Fruit fly (Drosophila melanogaster) whole organism, wandering third instar larva: ENCODE data around the gene CG17570.
A peak's percentile ranks its signal among the peaks of the same experiment; 100 is the strongest.

Source experiments
- Abd-B ChIP-seq: fragments of >200 bp; optimal IDR thresholded peaks from 2 replicates; lab custom pipeline; 2017; ENCODE audit warnings: missing biosample characterization, missing genetic modification characterization
- CrebA ChIP-seq: fragments of 200-800 bp; sonication (Bioruptor generic); optimal IDR thresholded peaks from 2 replicates; lab custom pipeline; 2016; ENCODE audit warnings: missing biosample characterization, mild to moderate bottlenecking, missing genetic modification characterization, borderline replicate concordance
- Dfd ChIP-seq: fragments of >200 bp; optimal IDR thresholded peaks from 2 replicates; lab custom pipeline; 2017; ENCODE audit warnings: missing biosample characterization, missing genetic modification characterization
- Dif ChIP-seq: fragments of 200-275, 200-300 bp; sonication (Bioruptor generic); optimal IDR thresholded peaks from 2 replicates; lab custom pipeline; 2018; ENCODE audit warnings: missing biosample characterization, missing genetic modification characterization; ENCODE audit not compliant: partially characterized antibody
- GATAd ChIP-seq: sonication (Bioruptor generic); optimal IDR thresholded peaks from 2 replicates; lab custom pipeline; 2016; ENCODE audit warnings: missing biosample characterization, missing genetic modification characterization
- Hnf4 ChIP-seq: fragments of 200-800 bp; sonication (Bioruptor generic); optimal IDR thresholded peaks from 2 replicates; lab custom pipeline; 2016; ENCODE audit warnings: missing biosample characterization, mild to moderate bottlenecking, missing genetic modification characterization
- Hr83 ChIP-seq: fragments of 200-300 bp; sonication (Bioruptor generic); optimal IDR thresholded peaks from 2 replicates; lab custom pipeline; 2016; ENCODE audit warnings: missing biosample characterization, mild to moderate bottlenecking, missing genetic modification characterization, moderate library complexity; ENCODE audit not compliant: poor library complexity, severe bottlenecking
- Jra ChIP-seq: sonication (Bioruptor generic); optimal IDR thresholded peaks from 2 replicates; lab custom pipeline; 2016; ENCODE audit warnings: missing biosample characterization, missing genetic modification characterization
- Mio ChIP-seq: sonication (Bioruptor generic); optimal IDR thresholded peaks from 2 replicates; lab custom pipeline; 2016; ENCODE audit warnings: missing biosample characterization, missing genetic modification characterization
- Myc ChIP-seq: fragments of >200 bp; optimal IDR thresholded peaks from 2 replicates; lab custom pipeline; 2017
- N ChIP-seq: fragments of >200 bp; optimal IDR thresholded peaks from 2 replicates; lab custom pipeline; 2018; ENCODE audit warnings: missing biosample characterization, missing external identifiers, missing genetic modification characterization
- Rel ChIP-seq, 2 experiments: fragments of 200-800 bp; sonication (Bioruptor generic) in 1 of 2; optimal IDR thresholded peaks; 2 replicates in 1 of 2; 3 replicates in 1 of 2; lab custom pipeline; 2016 to 2019; ENCODE audit warnings: mild to moderate bottlenecking in 2 of 2, missing biosample characterization in 2 of 2, missing genetic modification characterization in 2 of 2, moderate library complexity in 1 of 2
- Sp1 ChIP-seq: fragments of 200-800 bp; sonication (Bioruptor generic); optimal IDR thresholded peaks from 3 replicates; lab custom pipeline; 2019; ENCODE audit warnings: missing biosample characterization, mild to moderate bottlenecking, missing genetic modification characterization, moderate library complexity
- Vsx2 ChIP-seq: fragments of 200-300, 225-300 bp; sonication (Bioruptor generic); optimal IDR thresholded peaks from 2 replicates; lab custom pipeline; 2018; ENCODE audit warnings: missing biosample characterization, missing genetic modification characterization; ENCODE audit not compliant: partially characterized antibody
- brk ChIP-seq: fragments of 200-800 bp; sonication (Bioruptor generic); optimal IDR thresholded peaks from 2 replicates; lab custom pipeline; 2016; ENCODE audit warnings: missing biosample characterization, mild to moderate bottlenecking, missing genetic modification characterization
- dl ChIP-seq, 2 experiments: fragments of 175-275, 200-275 bp in 1 of 2; fragments of 200-275 bp in 1 of 2; sonication (Bioruptor generic); optimal IDR thresholded peaks; lab custom pipeline; 2018; ENCODE audit warnings: mild to moderate bottlenecking in 2 of 2, missing biosample characterization in 2 of 2, missing genetic modification characterization in 2 of 2, moderate library complexity in 2 of 2; ENCODE audit not compliant: partially characterized antibody in 2 of 2, insufficient read depth in 1 of 2
- dsf ChIP-seq: sonication (Bioruptor generic); optimal IDR thresholded peaks from 2 replicates; lab custom pipeline; 2016; ENCODE audit warnings: missing biosample characterization, missing genetic modification characterization, borderline replicate concordance
- ey ChIP-seq: fragments of 200-800 bp; sonication (Bioruptor generic); optimal IDR thresholded peaks from 2 replicates; lab custom pipeline; 2016; ENCODE audit warnings: missing biosample characterization, missing genetic modification characterization
- foxo ChIP-seq, 2 experiments: fragments of 200-800 bp; sonication (Bioruptor generic); optimal IDR thresholded peaks; 2 replicates in 1 of 2; 3 replicates in 1 of 2; lab custom pipeline; 2016 to 2017; ENCODE audit warnings: missing biosample characterization in 2 of 2, missing genetic modification characterization in 2 of 2
- fru ChIP-seq: fragments of 200-800 bp; sonication (Bioruptor generic); optimal IDR thresholded peaks from 3 replicates; lab custom pipeline; 2016; ENCODE audit warnings: missing biosample characterization, mild to moderate bottlenecking, missing genetic modification characterization
- h ChIP-seq: fragments of 200-800 bp; sonication (Bioruptor generic); optimal IDR thresholded peaks from 3 replicates; lab custom pipeline; 2016; ENCODE audit warnings: missing biosample characterization, mild to moderate bottlenecking, missing genetic modification characterization
- lola ChIP-seq: fragments of >200 bp; optimal IDR thresholded peaks from 2 replicates; lab custom pipeline; 2017; ENCODE audit warnings: missing biosample characterization, missing genetic modification characterization
- pan ChIP-seq: fragments of >200 bp; optimal IDR thresholded peaks from 2 replicates; lab custom pipeline; 2017
- psq ChIP-seq: fragments of 200-800 bp; sonication (Bioruptor generic); optimal IDR thresholded peaks from 3 replicates; lab custom pipeline; 2017; ENCODE audit warnings: missing biosample characterization, mild to moderate bottlenecking, missing genetic modification characterization, moderate library complexity
- rgr ChIP-seq: fragments of 200-800 bp; sonication (Bioruptor generic); optimal IDR thresholded peaks from 3 replicates; lab custom pipeline; 2016; ENCODE audit warnings: missing biosample characterization, mild to moderate bottlenecking, missing genetic modification characterization
- sage ChIP-seq: fragments of 200-800 bp; sonication (Bioruptor generic); optimal IDR thresholded peaks from 2 replicates; lab custom pipeline; 2016; ENCODE audit warnings: missing biosample characterization, mild to moderate bottlenecking, missing genetic modification characterization
- sv ChIP-seq: fragments of 200-800 bp; sonication (Bioruptor generic); optimal IDR thresholded peaks from 3 replicates; lab custom pipeline; 2016; ENCODE audit warnings: missing biosample characterization, missing genetic modification characterization
- usp ChIP-seq: fragments of >200 bp; optimal IDR thresholded peaks from 2 replicates; lab custom pipeline; 2017; ENCODE audit warnings: missing biosample characterization, missing genetic modification characterization
- woc ChIP-seq: sonication (Bioruptor generic); optimal IDR thresholded peaks from 2 replicates; lab custom pipeline; 2016; ENCODE audit warnings: missing biosample characterization, mild to moderate bottlenecking, missing genetic modification characterization

The CG17570 gene

DNA sequence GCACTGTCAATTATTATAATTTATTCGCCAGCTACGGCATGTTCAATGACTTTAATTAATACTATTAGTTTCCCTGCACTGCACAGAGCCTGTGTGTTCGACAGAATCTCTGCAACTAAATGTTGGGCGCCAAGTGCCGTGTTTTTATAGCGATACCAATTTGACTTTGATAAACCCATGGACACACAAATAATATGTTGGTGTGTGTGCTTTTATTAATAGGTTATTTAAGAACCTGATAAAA, at the start of gene CG17570:
CG17570 (minus strand) TSS at position 101 of the 244 bp plus-strand sequence.
- TF ChIP-seq Vsx2 (GFP tag; lab: Kevin White, UChicago): no peak

DNA sequence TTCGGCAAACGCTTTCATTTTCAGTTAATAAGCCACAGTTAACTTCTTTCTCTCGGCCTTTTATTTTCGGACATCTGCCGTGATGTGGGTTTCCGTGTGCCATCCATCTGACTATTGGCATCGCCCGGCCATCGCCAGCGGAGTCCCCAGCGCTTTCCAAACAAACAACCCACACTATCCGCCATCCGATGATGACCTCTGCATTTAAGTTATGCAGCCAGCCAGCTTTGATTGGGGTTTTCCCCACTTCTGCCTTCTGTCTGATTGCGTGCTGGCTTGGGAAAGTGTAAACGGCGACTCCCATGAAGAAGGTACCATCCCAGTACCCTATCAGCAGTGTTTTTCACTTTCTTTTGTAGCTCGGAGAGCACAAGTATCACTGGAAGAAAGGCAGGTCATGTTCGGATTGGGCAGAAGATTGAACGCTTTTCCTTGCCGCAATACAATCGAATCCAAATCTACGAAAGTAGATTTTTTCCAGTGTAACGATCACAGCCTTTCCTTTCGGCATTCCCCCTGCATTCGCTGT, 49.0 kb upstream of the CG17570 start:
- TF ChIP-seq Vsx2 (GFP tag; lab: Kevin White, UChicago): no peak
- no peak for TF ChIP-seq psq
- TF ChIP-seq fru (GFP tag; lab: Kevin White, UChicago): no peak
- no peak for TF ChIP-seq foxo (GFP tag; optimal IDR thresholded peaks at IDR 0.05; lab: Kevin White, UChicago)
- no peak for TF ChIP-seq woc
- TF ChIP-seq Mio (GFP tag; lab: Kevin White, UChicago): no peak
- no peak for TF ChIP-seq usp (GFP tag; lab: Kevin White, UChicago)

DNA sequence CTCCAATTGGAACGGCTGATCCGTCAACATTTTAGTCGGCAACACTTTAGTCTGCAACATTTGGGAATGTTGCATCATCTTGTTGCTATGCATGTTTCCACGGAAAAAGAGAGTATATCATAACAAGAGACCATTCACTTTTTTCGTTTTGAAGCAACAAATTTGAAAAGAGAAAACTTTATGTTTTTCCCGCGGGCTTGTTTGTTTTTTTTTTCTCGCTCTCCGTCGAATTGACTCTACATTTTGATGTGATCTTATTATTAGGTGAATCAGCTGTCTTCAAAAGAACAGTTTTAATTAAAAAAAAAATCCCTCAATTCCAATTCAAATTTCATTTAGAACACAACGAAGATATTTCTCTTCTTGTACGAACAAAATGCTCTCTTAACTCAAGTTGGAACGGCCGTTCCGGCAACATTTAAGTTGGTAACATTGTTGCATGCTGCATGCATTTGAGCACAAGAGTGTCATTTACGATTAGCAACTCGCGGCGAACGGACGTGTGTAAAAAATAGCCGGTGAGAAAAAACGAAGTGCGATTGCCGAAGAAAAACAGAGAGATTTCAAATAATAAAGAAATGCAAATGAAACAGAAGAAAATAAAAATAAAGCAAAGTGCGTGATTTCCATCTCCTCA, 46.6 kb upstream of the CG17570 start, which contains the start of gene spir:
spir (plus strand) TSS at position 469 of the 637 bp plus-strand sequence.
- TF ChIP-seq CrebA (GFP tag; lab: Kevin White, UChicago): peak; percentile 35
- peak; percentile 3 for TF ChIP-seq brk
- peak; percentile 20 for TF ChIP-seq rgr (GFP tag; lab: Kevin White, UChicago)
- peak; percentile 65 for TF ChIP-seq Hr83 (GFP tag; lab: Kevin White, UChicago)
- TF ChIP-seq Dif (GFP tag; lab: Kevin White, UChicago): peak; percentile 43
- no peak for TF ChIP-seq Rel (GFP tag; optimal IDR thresholded peaks at IDR 0.05; lab: Kevin White, UChicago)
- peak; percentile 6 for TF ChIP-seq Rel (tag; optimal IDR thresholded peaks at IDR 0.05; lab: Kevin White, UChicago)
- TF ChIP-seq Sp1: no peak
- peak; percentile 67 for TF ChIP-seq Vsx2 (GFP tag; lab: Kevin White, UChicago)
- TF ChIP-seq Hnf4 (GFP tag; lab: Kevin White, UChicago): peak; percentile 21
- TF ChIP-seq sv (GFP tag; lab: Kevin White, UChicago): no peak
- no peak for TF ChIP-seq pan (lab: Kevin White, UChicago)

DNA sequence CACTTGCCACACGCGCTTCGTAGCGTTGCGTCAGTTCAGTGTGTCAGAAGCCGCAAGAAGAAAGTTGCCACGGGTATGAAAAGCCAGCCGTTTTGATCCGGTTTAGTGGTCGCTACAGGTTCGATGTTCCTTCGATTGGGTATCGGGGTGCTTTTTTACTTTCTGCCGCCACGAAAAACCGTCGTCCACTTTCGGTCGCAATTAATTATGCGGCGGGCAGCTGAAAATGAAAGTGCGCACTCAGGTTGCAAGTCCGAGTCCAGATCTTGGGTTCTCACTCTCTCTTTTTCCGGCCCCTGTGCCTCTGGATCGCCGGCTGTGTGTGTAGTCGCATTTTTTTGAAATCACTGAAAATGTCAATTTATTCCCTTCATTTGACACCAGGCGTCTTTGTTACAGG, 32.7 kb upstream of the CG17570 start:
- TF ChIP-seq Myc: no peak
- TF ChIP-seq foxo (GFP tag; optimal IDR thresholded peaks at IDR 0.05; lab: Kevin White, UChicago): no peak
- TF ChIP-seq Jra: no peak
- TF ChIP-seq, all 38 proteins: peak for 0

DNA sequence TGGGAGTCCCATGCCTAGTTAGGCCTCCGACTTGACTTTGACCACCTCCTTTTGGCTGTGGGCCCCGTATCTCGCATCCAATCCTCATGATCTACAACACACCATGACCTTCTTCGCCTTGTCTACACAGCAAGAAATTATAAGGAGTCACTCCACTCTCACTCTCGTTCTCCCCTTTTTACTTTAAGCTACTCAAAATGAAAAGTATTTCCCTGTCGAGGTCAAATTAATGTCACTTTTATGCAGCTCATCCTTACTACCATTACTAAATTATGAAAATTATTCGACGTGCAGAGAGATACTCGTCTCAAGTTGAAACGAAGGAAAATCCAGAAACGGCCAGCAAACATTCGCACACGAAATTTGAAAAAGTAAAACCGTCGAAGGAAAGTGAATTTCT, 31.6 kb upstream of the CG17570 start:
- TF ChIP-seq sage: no peak
- TF ChIP-seq Abd-B (GFP tag; lab: Kevin White, UChicago): no peak
- TF ChIP-seq h (GFP tag; lab: Kevin White, UChicago): no peak
- TF ChIP-seq Rel (GFP tag; optimal IDR thresholded peaks at IDR 0.05; lab: Kevin White, UChicago): no peak
- TF ChIP-seq Rel (tag; optimal IDR thresholded peaks at IDR 0.05; lab: Kevin White, UChicago): no peak
- TF ChIP-seq ey (GFP tag; lab: Kevin White, UChicago): no peak
- TF ChIP-seq Hr83 (GFP tag; lab: Kevin White, UChicago): no peak

DNA sequence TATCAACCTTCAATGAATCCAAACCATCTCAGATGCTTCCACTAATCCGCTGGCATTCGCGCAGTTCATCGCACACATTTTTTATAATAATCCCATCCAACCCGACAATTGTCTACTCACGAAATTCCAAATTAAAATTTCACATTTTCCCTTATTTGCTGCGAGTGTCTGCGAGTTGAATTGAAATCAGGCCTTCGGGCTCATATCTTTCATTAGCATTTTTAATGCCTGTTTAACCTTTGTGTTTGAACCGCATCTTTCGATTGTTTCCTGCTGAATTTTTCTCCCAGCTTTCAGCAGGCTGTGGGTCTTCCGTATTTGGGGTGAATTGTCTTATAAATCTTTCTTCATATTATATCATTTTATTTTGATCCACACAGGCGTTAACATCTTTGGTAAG, 30.2 kb upstream of the CG17570 start, which contains the start of gene CG12617:
CG12617 (plus strand) TSS at position 301 of the 400 bp plus-strand sequence.
- TF ChIP-seq Vsx2 (GFP tag; lab: Kevin White, UChicago): no peak
- no peak for TF ChIP-seq pan (lab: Kevin White, UChicago)
- TF ChIP-seq brk: no peak
- no peak for TF ChIP-seq Dfd (GFP tag; lab: Kevin White, UChicago)
- TF ChIP-seq psq: no peak
- no peak for TF ChIP-seq Hr83 (GFP tag; lab: Kevin White, UChicago)
- TF ChIP-seq N (GFP tag; lab: Kevin White, UChicago): no peak
- no peak for TF ChIP-seq Abd-B (GFP tag; lab: Kevin White, UChicago)
- no peak for TF ChIP-seq ey (GFP tag; lab: Kevin White, UChicago)
- TF ChIP-seq GATAd (GFP tag; lab: Kevin White, UChicago): no peak
- no peak for TF ChIP-seq lola (GFP tag; lab: Kevin White, UChicago)
- no peak for TF ChIP-seq dsf (GFP tag; lab: Kevin White, UChicago)
- no peak for TF ChIP-seq dl (GFP tag; optimal IDR thresholded peaks at IDR 0.05; lab: Kevin White, UChicago; ENCODE audit: insufficient read depth in 1 of 2, partially characterized antibody in 2 of 2)
- TF ChIP-seq woc: no peak
